Worm (Caenorhabditis elegans) whole organism, young adult: Measurements from ENCODE around the gene abhd-5.2.

ENCODE experiments used
- B0019.2 ChIP-seq: fragments of 200-800 bp; sonication (Bioruptor generic); conservative IDR thresholded peaks from 2 replicates; pipeline ENCODE4 v1.3.6; 2022; ENCODE audit warnings: missing genetic modification reagents, missing genetic modification characterization, missing compliant biosample characterization
- B0035.1 ChIP-seq: sonication (generic microtip); optimal IDR thresholded peaks from 2 replicates; lab custom pipeline; 2016; ENCODE audit warnings: missing genetic modification characterization, mild to moderate bottlenecking, missing compliant biosample characterization, missing genotype, missing genetic modification reagents
- B0336.3 ChIP-seq: fragments of 200-800 bp; sonication (Bioruptor generic); IDR thresholded peaks from 2 replicates; pipeline ENCODE4 v1.3.6; 2022; ENCODE audit warnings: missing genetic modification characterization, missing compliant biosample characterization
- D2030.7 ChIP-seq: fragments of 200-800 bp; sonication (Bioruptor generic); IDR thresholded peaks from 2 replicates; pipeline ENCODE4 v1.3.6; 2022; ENCODE audit warnings: missing genetic modification reagents, missing genetic modification characterization, missing compliant biosample characterization
- F22D6.2 ChIP-seq: sonication (generic microtip); optimal IDR thresholded peaks from 2 replicates; lab custom pipeline; 2016; ENCODE audit warnings: mild to moderate bottlenecking, missing genetic modification characterization, missing compliant biosample characterization
- F23B12.7 ChIP-seq: sonication (generic microtip); optimal IDR thresholded peaks from 2 replicates; lab custom pipeline; 2017; ENCODE audit warnings: missing genetic modification characterization, mild to moderate bottlenecking, missing compliant biosample characterization, antibody characterized with exemption, moderate library complexity; ENCODE audit not compliant: insufficient read depth
- F33H1.4 ChIP-seq: fragments of 200-800 bp; sonication (Bioruptor generic); IDR thresholded peaks from 2 replicates; pipeline ENCODE4 v1.3.6; 2022; ENCODE audit warnings: missing genetic modification reagents, missing genetic modification characterization, missing compliant biosample characterization
- F52B5.7 ChIP-seq: sonication (generic microtip); optimal IDR thresholded peaks from 2 replicates; lab custom pipeline; 2016; ENCODE audit warnings: mild to moderate bottlenecking, missing genetic modification characterization, missing compliant biosample characterization
- K11D2.4 ChIP-seq: fragments of 200-800 bp; sonication (Bioruptor generic); IDR thresholded peaks from 2 replicates; pipeline ENCODE4 v1.3.6; 2022; ENCODE audit warnings: missing genetic modification reagents, missing genetic modification characterization, missing compliant biosample characterization
- K12H6.12 ChIP-seq: fragments of 200-800 bp; sonication (Bioruptor generic); optimal IDR thresholded peaks from 2 replicates; lab custom pipeline; 2018; ENCODE audit warnings: mild to moderate bottlenecking, missing genetic modification characterization, missing compliant biosample characterization
- T07F8.4 ChIP-seq: sonication (generic microtip); optimal IDR thresholded peaks from 2 replicates; lab custom pipeline; 2016; ENCODE audit warnings: mild to moderate bottlenecking, missing genetic modification characterization, moderate library complexity, missing compliant biosample characterization
- Y53G8AR.9 ChIP-seq: fragments of 200-800 bp; sonication (Bioruptor generic); conservative IDR thresholded peaks from 2 replicates; pipeline ENCODE4 v1.3.6; 2022; ENCODE audit warnings: missing genetic modification reagents, missing genetic modification characterization, missing compliant biosample characterization
- Y67H2A.10 ChIP-seq: fragments of 200-800 bp; sonication (Bioruptor generic); conservative IDR thresholded peaks from 2 replicates; pipeline ENCODE4 v1.3.6; 2022; ENCODE audit warnings: missing genetic modification reagents, missing genetic modification characterization, missing compliant biosample characterization
- Y79H2A.3 ChIP-seq: fragments of 200-800 bp; sonication (Bioruptor generic); conservative IDR thresholded peaks from 2 replicates; pipeline ENCODE4 v1.3.6; 2022; ENCODE audit warnings: missing genetic modification reagents, missing genetic modification characterization, missing compliant biosample characterization
- aptf-2 ChIP-seq: fragments of 200-800 bp; sonication (Bioruptor generic); conservative IDR thresholded peaks from 2 replicates; pipeline ENCODE4 v1.3.6; 2022; ENCODE audit warnings: missing genetic modification reagents, missing genetic modification characterization, missing compliant biosample characterization
- atf-7 ChIP-seq: sonication (generic microtip); optimal IDR thresholded peaks from 2 replicates; lab custom pipeline; 2017; ENCODE audit warnings: mild to moderate bottlenecking, missing genetic modification characterization, missing compliant biosample characterization
- athp-1 ChIP-seq: sonication (generic microtip); optimal IDR thresholded peaks from 2 replicates; lab custom pipeline; 2017; ENCODE audit warnings: mild to moderate bottlenecking, missing genetic modification characterization, missing compliant biosample characterization
- bed-1 ChIP-seq: fragments of 200-800 bp; sonication (Bioruptor generic); IDR thresholded peaks from 2 replicates; pipeline ENCODE4 v1.3.6; 2022; ENCODE audit warnings: missing genetic modification reagents, missing genetic modification characterization, missing compliant biosample characterization
- cebp-1 ChIP-seq, 2 experiments: fragments of 200-800 bp in 1 of 2; sonication (Bioruptor generic) in 1 of 2; sonication (generic microtip) in 1 of 2; IDR thresholded peaks in 1 of 2; optimal IDR thresholded peaks in 1 of 2; 2 replicates each; pipeline versions ENCODE4 v1.3.6 to Lab custom; 2017 to 2022; ENCODE audit warnings: missing compliant biosample characterization in 2 of 2, missing genetic modification characterization in 2 of 2, mild to moderate bottlenecking in 1 of 2, missing genetic modification reagents in 1 of 2, moderate library complexity in 1 of 2
- ceh-100 ChIP-seq: fragments of 200-800 bp; sonication (Bioruptor generic); IDR thresholded peaks from 2 replicates; pipeline ENCODE4 v1.3.6; 2022; ENCODE audit warnings: missing genetic modification reagents, missing genetic modification characterization, missing compliant biosample characterization
- ceh-40 ChIP-seq: fragments of 200-800 bp; sonication (Bioruptor generic); IDR thresholded peaks from 2 replicates; pipeline ENCODE4 v1.3.6; 2022; ENCODE audit warnings: missing genetic modification characterization, missing compliant biosample characterization
- dox-1 ChIP-seq: fragments of 200-800 bp; sonication (Bioruptor generic); IDR thresholded peaks from 2 replicates; pipeline ENCODE4 v1.3.6; 2022; ENCODE audit warnings: missing genetic modification reagents, missing genetic modification characterization, missing compliant biosample characterization
- efl-1 ChIP-seq: fragments of 150-350 bp; optimal IDR thresholded peaks from 2 replicates; lab custom pipeline; 2014; ENCODE audit warnings: missing biosample characterization, missing genetic modification reagents, missing genetic modification characterization
- hmg-1.2 ChIP-seq: fragments of 200-800 bp; sonication (Bioruptor generic); IDR thresholded peaks from 2 replicates; pipeline ENCODE4 v1.3.6; 2022; ENCODE audit warnings: missing genetic modification reagents, missing genetic modification characterization, missing compliant biosample characterization
- lin-26 ChIP-seq: fragments of 200-800 bp; sonication (Bioruptor generic); IDR thresholded peaks from 2 replicates; pipeline ENCODE4 v1.3.6; 2022; ENCODE audit warnings: missing genetic modification reagents, missing genetic modification characterization, missing compliant biosample characterization
- lsl-1 ChIP-seq: fragments of 200-800 bp; sonication (Bioruptor generic); optimal IDR thresholded peaks from 2 replicates; lab custom pipeline; 2018; ENCODE audit warnings: mild to moderate bottlenecking, missing genetic modification characterization, moderate library complexity, missing compliant biosample characterization
- mel-28 ChIP-seq: sonication (generic microtip); optimal IDR thresholded peaks from 2 replicates; lab custom pipeline; 2016; ENCODE audit warnings: borderline replicate concordance, mild to moderate bottlenecking, missing genetic modification characterization, missing compliant biosample characterization
- nfya-1 ChIP-seq: sonication (generic microtip); optimal IDR thresholded peaks from 2 replicates; lab custom pipeline; 2017; ENCODE audit warnings: antibody characterized with exemption, missing compliant biosample characterization, missing genetic modification characterization, borderline replicate concordance; ENCODE audit not compliant: insufficient read depth
- nfyb-1 ChIP-seq: fragments of 200-800 bp; sonication (Bioruptor generic); IDR thresholded peaks from 2 replicates; pipeline ENCODE4 v1.3.6; 2022; ENCODE audit warnings: missing genetic modification reagents, missing genetic modification characterization, missing compliant biosample characterization
- nhr-80 ChIP-seq: sonication (generic microtip); optimal IDR thresholded peaks from 2 replicates; lab custom pipeline; 2016; ENCODE audit warnings: missing genetic modification characterization, missing compliant biosample characterization
- nhr-90 ChIP-seq: sonication (generic microtip); optimal IDR thresholded peaks from 2 replicates; lab custom pipeline; 2016; ENCODE audit warnings: missing genotype, mild to moderate bottlenecking, missing genetic modification characterization, missing compliant biosample characterization
- pbrm-1 ChIP-seq: fragments of 200-800 bp; sonication (Bioruptor generic); IDR thresholded peaks from 2 replicates; pipeline ENCODE4 v1.3.6; 2022; ENCODE audit warnings: missing genetic modification reagents, missing genetic modification characterization, missing compliant biosample characterization
- rcor-1 ChIP-seq: fragments of 200-800 bp; sonication (Bioruptor generic); IDR thresholded peaks from 2 replicates; pipeline ENCODE4 v1.3.6; 2022; ENCODE audit warnings: missing genetic modification reagents, missing genetic modification characterization, missing compliant biosample characterization
- rpc-1 ChIP-seq, 2 experiments: fragments of 150-350 bp in 1 of 2; sonication (generic microtip) in 1 of 2; optimal IDR thresholded peaks; 2 replicates each; lab custom pipeline; 2014 to 2018; ENCODE audit warnings: missing biosample characterization in 1 of 2, missing genetic modification characterization in 1 of 2, missing genetic modification reagents in 1 of 2, missing genotype in 1 of 2
- sea-2 ChIP-seq: fragments of 200-800 bp; sonication (Bioruptor generic); IDR thresholded peaks from 2 replicates; pipeline ENCODE4 v1.3.6; 2022; ENCODE audit warnings: missing genetic modification characterization, missing compliant biosample characterization
- snpc-1.1 ChIP-seq: sonication (generic microtip); optimal IDR thresholded peaks from 2 replicates; lab custom pipeline; 2017; ENCODE audit warnings: missing genetic modification characterization, mild to moderate bottlenecking, missing compliant biosample characterization, antibody characterized with exemption, moderate library complexity, missing genotype, missing genetic modification reagents; ENCODE audit not compliant: insufficient read depth
- snpc-3.4 ChIP-seq: sonication (generic microtip); optimal IDR thresholded peaks from 2 replicates; lab custom pipeline; 2017; ENCODE audit warnings: missing genetic modification characterization, mild to moderate bottlenecking, missing compliant biosample characterization, antibody characterized with exemption, moderate library complexity, missing genotype, missing genetic modification reagents
- snpc-4 ChIP-seq, 5 experiments: fragments of 150-350 bp in 1 of 5; sonication (generic microtip) in 4 of 5; optimal IDR thresholded peaks; 2 replicates each; lab custom pipeline; 2014 to 2018; ENCODE audit warnings: missing genetic modification characterization in 5 of 5, missing biosample characterization in 3 of 5, antibody characterized with exemption in 2 of 5, mild to moderate bottlenecking in 2 of 5, missing compliant biosample characterization in 2 of 5, missing genotype in 2 of 5, moderate library complexity in 2 of 5, missing genetic modification reagents in 1 of 5
- tlf-1 ChIP-seq: fragments of 200-800 bp; sonication (Bioruptor generic); optimal IDR thresholded peaks from 2 replicates; lab custom pipeline; 2018; ENCODE audit warnings: mild to moderate bottlenecking, missing genetic modification characterization, missing compliant biosample characterization
- unc-130 ChIP-seq: sonication (generic microtip); optimal IDR thresholded peaks from 2 replicates; lab custom pipeline; 2016; ENCODE audit warnings: missing genetic modification reagents, missing genetic modification characterization, missing compliant biosample characterization
- zfh-2 ChIP-seq: fragments of 200-800 bp; sonication (Bioruptor generic); conservative IDR thresholded peaks from 2 replicates; pipeline ENCODE4 v1.3.6; 2022; ENCODE audit warnings: missing genetic modification reagents, missing genetic modification characterization, missing compliant biosample characterization
- zim-3 ChIP-seq: sonication (generic microtip); optimal IDR thresholded peaks from 2 replicates; lab custom pipeline; 2017; ENCODE audit warnings: mild to moderate bottlenecking, missing genetic modification characterization, moderate library complexity, missing compliant biosample characterization
- ztf-18 ChIP-seq: sonication (generic microtip); optimal IDR thresholded peaks from 2 replicates; lab custom pipeline; 2016; ENCODE audit warnings: missing genotype, mild to moderate bottlenecking, missing genetic modification characterization, missing compliant biosample characterization
- ztf-22 ChIP-seq: fragments of 200-800 bp; sonication (Bioruptor generic); optimal IDR thresholded peaks from 2 replicates; lab custom pipeline; 2018; ENCODE audit warnings: mild to moderate bottlenecking, missing genetic modification characterization, moderate library complexity, missing compliant biosample characterization
- ztf-6 ChIP-seq: fragments of 200-800 bp; sonication (Bioruptor generic); IDR thresholded peaks from 2 replicates; pipeline ENCODE4 v1.3.6; 2022; ENCODE audit warnings: missing genetic modification reagents, missing genetic modification characterization, missing compliant biosample characterization

Gene abhd-5.2

ce11 chrV:4826710-4827380 lies 17.6 kb upstream of the abhd-5.2 start, which contains the start of the genes hsp-6 and C37H5.5 (continued):
- TF ChIP-seq athp-1 (tag; lab: Kevin White, UChicago), result peak; percentile 73
- TF ChIP-seq zim-3 (tag; lab: Kevin White, UChicago), result no peak
- TF ChIP-seq ceh-100, result peak; percentile 79
- no peak for TF ChIP-seq F22D6.2
- peak; percentile 91 for TF ChIP-seq lsl-1 (GFP tag; lab: Kevin White, UChicago)
- TF ChIP-seq rpc-1 (optimal IDR thresholded peaks at IDR 0.05; lab: Kevin White, UChicago), result peak; percentile 43
- no peak for TF ChIP-seq rpc-1 (tag; optimal IDR thresholded peaks at IDR 0.05; lab: Kevin White, UChicago)
- peak; percentile 79 for TF ChIP-seq B0336.3 (GFP tag; lab: Robert Waterston, UW)
- TF ChIP-seq rcor-1 (GFP tag; lab: Robert Waterston, UW), result peak; percentile 78
- TF ChIP-seq unc-130 (GFP tag; lab: Kevin White, UChicago), result no peak
- no peak for TF ChIP-seq zfh-2 (GFP tag; lab: Robert Waterston, UW)
- no peak for TF ChIP-seq B0035.1 (tag; lab: Kevin White, UChicago)
- peak; percentile 82 for TF ChIP-seq Y53G8AR.9
- peak; percentile 96 for TF ChIP-seq F33H1.4 (GFP tag; lab: Robert Waterston, UW)
- TF ChIP-seq pbrm-1 (GFP tag; lab: Robert Waterston, UW), result peak; percentile 85
- peak; percentile 72 for TF ChIP-seq D2030.7 (GFP tag; lab: Robert Waterston, UW)
- TF ChIP-seq K12H6.12 (tag; lab: Kevin White, UChicago), result peak; percentile 22
- no peak for TF ChIP-seq nhr-90
- peak; percentile 70 for TF ChIP-seq K11D2.4
- TF ChIP-seq T07F8.4, result no peak
- TF ChIP-seq snpc-3.4 (tag; lab: Kevin White, UChicago), result peak; percentile 59
- TF ChIP-seq nfyb-1 (GFP tag; lab: Robert Waterston, UW), result peak; percentile 81
- 0 out of 2 replicates have a peak, but pooled peaks have one; percentile 30 for TF ChIP-seq ztf-6 (GFP tag; lab: Robert Waterston, UW)
- no peak for TF ChIP-seq atf-7 (tag; lab: Kevin White, UChicago)
- no peak for TF ChIP-seq bed-1 (GFP tag; lab: Robert Waterston, UW)
- TF ChIP-seq Y67H2A.10, result no peak
- TF ChIP-seq aptf-2 (GFP tag; lab: Robert Waterston, UW), result no peak
- no peak for TF ChIP-seq Y79H2A.3
- no peak for TF ChIP-seq mel-28 (tag; lab: Kevin White, UChicago)
- no peak for TF ChIP-seq ceh-40 (GFP tag; lab: Robert Waterston, UW)
- TF ChIP-seq tlf-1, result peak; percentile 89
- TF ChIP-seq cebp-1 (GFP tag; IDR thresholded peaks at IDR 0.05; lab: Robert Waterston, UW), result peak; percentile 46; the same call in 1 of the 2 replicates
- TF ChIP-seq cebp-1 (tag; optimal IDR thresholded peaks at IDR 0.05; lab: Kevin White, UChicago), result peak; percentile 82
- TF ChIP-seq F23B12.7 (tag; lab: Kevin White, UChicago), result peak; percentile 90
- peak; percentile 47 for TF ChIP-seq ztf-18 (tag; lab: Kevin White, UChicago)
- TF ChIP-seq dox-1 (GFP tag; lab: Robert Waterston, UW), result peak; percentile 84
- TF ChIP-seq sea-2, result no peak
- TF ChIP-seq snpc-4 (GFP tag; optimal IDR thresholded peaks at IDR 0.05; lab: Kevin White, UChicago), result peak; percentile 17
- peak; percentile 50 to 70 (median 61) for TF ChIP-seq snpc-4 (tag; optimal IDR thresholded peaks at IDR 0.05; lab: Kevin White, UChicago)
- TF ChIP-seq snpc-1.1 (tag; lab: Kevin White, UChicago), result peak; percentile 45
- TF ChIP-seq nfya-1 (tag; lab: Kevin White, UChicago), result no peak
- TF ChIP-seq B0019.2, result no peak
- no peak for TF ChIP-seq ztf-22
- no peak for TF ChIP-seq F52B5.7
- peak; percentile 45 for TF ChIP-seq efl-1 (GFP tag; lab: Kevin White, UChicago)
- TF ChIP-seq nhr-80, result peak; percentile 49
- peak; percentile 64; the same call in 1 of the 2 replicates for TF ChIP-seq lin-26 (GFP tag; lab: Robert Waterston, UW)
- peak; percentile 70 for TF ChIP-seq hmg-1.2
